Worm (Caenorhabditis elegans) whole organism, midembryonic: ENCODE data around the gene F08H9.4.

Source experiments
- ref-1 ChIP-seq: fragments of 200-800 bp; sonication (Bioruptor generic); conservative IDR thresholded peaks from 2 replicates; pipeline ENCODE4 v1.3.6; 2022; ENCODE audit warnings: missing genetic modification reagents, missing genetic modification characterization, missing compliant biosample characterization
- ztf-23 ChIP-seq: fragments of 200-800 bp; sonication (Bioruptor generic); IDR thresholded peaks from 2 replicates; pipeline ENCODE4 v1.3.6; 2022; ENCODE audit warnings: missing genetic modification reagents, missing genetic modification characterization, missing compliant biosample characterization

- TF ChIP-seq ztf-23 (GFP tag; lab: Robert Waterston, UW), result no peak
- no peak for TF ChIP-seq ref-1
These were observed 26.9 kb downstream of the F08H9.4 start for ce11 chrV:14437355-14437754.
